Fruit fly (Drosophila melanogaster) whole organism, prepupa: ENCODE data around the gene CG17261.

ENCODE experiments used
- Blimp-1 ChIP-seq: fragments of 200-800 bp; sonication (Bioruptor generic); optimal IDR thresholded peaks from 3 replicates; lab custom pipeline; 2017; ENCODE audit warnings: missing biosample characterization, missing genetic modification characterization, mild to moderate bottlenecking, moderate library complexity, missing genetic modification reagents
- CG10631 ChIP-seq: fragments of 200-800 bp; sonication (Bioruptor generic); optimal IDR thresholded peaks from 2 replicates; lab custom pipeline; 2016; ENCODE audit warnings: missing biosample characterization, missing genetic modification characterization
- CG11294 ChIP-seq: fragments of 200-800 bp; sonication (Bioruptor generic); IDR thresholded peaks from 2 replicates; pipeline ENCODE4 v1.3.6; 2022; ENCODE audit warnings: missing biosample characterization, missing genetic modification characterization
- CG15336 ChIP-seq: fragments of 200-800 bp; sonication (Bioruptor generic); IDR thresholded peaks from 2 replicates; pipeline ENCODE4 v1.3.6; 2022; ENCODE audit warnings: missing biosample characterization, missing genetic modification characterization
- CG16779 ChIP-seq: fragments of 200-800 bp; sonication (Bioruptor generic); optimal IDR thresholded peaks from 3 replicates; lab custom pipeline; 2017; ENCODE audit warnings: missing biosample characterization, mild to moderate bottlenecking, missing genetic modification characterization
- Ets21C ChIP-seq: fragments of 200-800 bp; sonication (Bioruptor generic); optimal IDR thresholded peaks from 3 replicates; lab custom pipeline; 2016; ENCODE audit warnings: missing biosample characterization, missing genetic modification characterization
- Hr39 ChIP-seq: fragments of 200-800 bp; sonication (Bioruptor generic); optimal IDR thresholded peaks from 2 replicates; lab custom pipeline; 2016; ENCODE audit warnings: missing biosample characterization, missing genetic modification characterization
- Met ChIP-seq: fragments of 200-800 bp; sonication (Bioruptor generic); optimal IDR thresholded peaks from 3 replicates; lab custom pipeline; 2016; ENCODE audit warnings: missing biosample characterization, missing genetic modification characterization
- OdsH ChIP-seq: fragments of 200-800 bp; sonication (Bioruptor generic); optimal IDR thresholded peaks from 3 replicates; lab custom pipeline; 2016; ENCODE audit warnings: missing biosample characterization, missing genetic modification characterization
- dac ChIP-seq: fragments of 200-800 bp; sonication (Bioruptor generic); optimal IDR thresholded peaks from 2 replicates; lab custom pipeline; 2017; ENCODE audit warnings: missing biosample characterization, mild to moderate bottlenecking, missing genetic modification characterization
- eg ChIP-seq: fragments of 200-800 bp; sonication (Bioruptor generic); IDR thresholded peaks from 3 replicates; pipeline ENCODE4 v1.3.6; 2022; ENCODE audit warnings: missing biosample characterization, missing genetic modification characterization
- esn ChIP-seq: fragments of 200-800 bp; sonication (Bioruptor generic); optimal IDR thresholded peaks from 2 replicates; lab custom pipeline; 2016; ENCODE audit warnings: missing biosample characterization, mild to moderate bottlenecking, missing genetic modification characterization, moderate library complexity
- fkh ChIP-seq: fragments of 200-800 bp; sonication (Bioruptor generic); optimal IDR thresholded peaks from 3 replicates; lab custom pipeline; 2017; ENCODE audit warnings: missing biosample characterization, mild to moderate bottlenecking, missing genetic modification characterization, moderate library complexity
- salr ChIP-seq, 2 experiments: fragments of 200-800 bp; sonication (Bioruptor generic); optimal IDR thresholded peaks; 3 replicates each; lab custom pipeline; 2016 to 2018; ENCODE audit warnings: missing biosample characterization in 2 of 2, missing genetic modification characterization in 2 of 2, mild to moderate bottlenecking in 1 of 2

DNA sequence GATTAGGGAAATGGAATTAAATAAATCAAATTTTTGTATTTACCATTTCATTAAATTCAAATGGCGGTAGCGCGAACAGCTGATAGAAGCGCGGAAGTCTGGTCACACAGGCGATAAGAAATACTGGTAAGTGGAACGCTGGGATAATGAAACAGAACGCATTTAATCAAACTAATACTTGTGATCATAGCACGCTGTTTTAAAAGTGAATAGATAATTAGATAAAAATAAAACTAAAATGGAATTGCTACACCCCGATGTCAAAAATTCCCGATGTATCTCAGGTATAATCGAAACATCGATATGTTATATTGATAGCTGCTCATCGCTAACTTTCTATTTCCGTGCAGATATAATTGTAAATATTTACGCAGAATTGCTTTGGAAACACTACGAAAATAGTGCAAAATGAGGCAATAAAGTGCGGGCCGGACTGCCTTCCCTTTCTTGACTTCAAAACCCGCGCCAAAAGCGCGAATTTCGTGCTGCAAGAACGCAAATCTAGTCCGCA, 49.6 kb upstream of the CG17261 start, which contains the start of the genes okr and CG3558:
- TF ChIP-seq Met (no peak), CG16779 (tag; lab: Kevin White, UChicago) (no peak), Blimp-1 (GFP tag; lab: Kevin White, UChicago) (peak; percentile 79), fkh (GFP tag; lab: Kevin White, UChicago) (peak; percentile 71), OdsH (GFP tag; lab: Kevin White, UChicago) (no peak), Ets21C (GFP tag; lab: Kevin White, UChicago) (no peak), dac (GFP tag; lab: Kevin White, UChicago) (no peak), eg (GFP tag; lab: Robert Waterston, UW) (no peak), CG15336 (no peak), Hr39 (GFP tag; lab: Kevin White, UChicago) (no peak), CG11294 (GFP tag; lab: Robert Waterston, UW) (no peak), esn (GFP tag; lab: Kevin White, UChicago) (peak; percentile 32), salr (GFP tag; optimal IDR thresholded peaks at IDR 0.05; lab: Kevin White, UChicago) (no peak), CG10631 (GFP tag; lab: Kevin White, UChicago) (no peak)
